Fruit fly (Drosophila melanogaster) whole organism, embryonic: ENCODE measurements around the gene DppIII.

Source experiments
- BtbVII ChIP-seq: fragments of 200-800 bp; sonication (Bioruptor generic); optimal IDR thresholded peaks from 3 replicates; lab custom pipeline; 2017; ENCODE audit warnings: missing biosample characterization, mild to moderate bottlenecking, missing genetic modification characterization
- CG1024 ChIP-seq: fragments of 200-800 bp; sonication (Bioruptor generic); IDR thresholded peaks from 2 replicates; pipeline ENCODE4 v1.3.6; 2022; ENCODE audit warnings: missing biosample characterization, missing genetic modification characterization
- CG10462 ChIP-seq: fragments of 200-800 bp; sonication (Bioruptor generic); optimal IDR thresholded peaks from 2 replicates; lab custom pipeline; 2016; ENCODE audit warnings: missing biosample characterization, missing genetic modification characterization
- CG10959 ChIP-seq: fragments of 200-800 bp; sonication (Bioruptor generic); IDR thresholded peaks from 2 replicates; pipeline ENCODE4 v1.3.6; 2022; ENCODE audit warnings: missing biosample characterization, missing genetic modification characterization
- CG1233 ChIP-seq: fragments of 200-800 bp; sonication (Bioruptor generic); optimal IDR thresholded peaks from 4 replicates; lab custom pipeline; 2018; ENCODE audit warnings: missing biosample characterization, mild to moderate bottlenecking, missing genetic modification characterization
- CG12391 ChIP-seq: fragments of 200-800 bp; sonication (Bioruptor generic); optimal IDR thresholded peaks from 3 replicates; lab custom pipeline; 2018; ENCODE audit warnings: missing biosample characterization, mild to moderate bottlenecking, missing genetic modification characterization, moderate library complexity
- CG13287 ChIP-seq: fragments of 200-800 bp; sonication (Bioruptor generic); IDR thresholded peaks from 2 replicates; pipeline ENCODE4 v1.3.6; 2022; ENCODE audit warnings: missing biosample characterization, missing genetic modification characterization; ENCODE audit not compliant: partially characterized antibody
- CG13424 ChIP-seq: fragments of 200-800 bp; sonication (Bioruptor generic); optimal IDR thresholded peaks from 2 replicates; lab custom pipeline; 2019; ENCODE audit warnings: missing biosample characterization, mild to moderate bottlenecking, missing genetic modification characterization, moderate library complexity
- CG14667 ChIP-seq: fragments of 200-800 bp; sonication (Bioruptor generic); IDR thresholded peaks from 2 replicates; pipeline ENCODE4 v1.3.6; 2022; ENCODE audit warnings: missing biosample characterization, missing genetic modification characterization
- CG15269 ChIP-seq: fragments of 200-800 bp; sonication (Bioruptor generic); optimal IDR thresholded peaks from 2 replicates; lab custom pipeline; 2018; ENCODE audit warnings: missing biosample characterization, mild to moderate bottlenecking, missing genetic modification characterization, moderate library complexity
- CG17612 ChIP-seq: fragments of 200-800 bp; sonication (Bioruptor generic); IDR thresholded peaks from 2 replicates; pipeline ENCODE4 v1.3.6; 2022; ENCODE audit warnings: missing biosample characterization, missing genetic modification characterization
- CG18476 ChIP-seq: fragments of 200-800 bp; sonication (Bioruptor generic); optimal IDR thresholded peaks from 2 replicates; lab custom pipeline; 2016; ENCODE audit warnings: missing biosample characterization, mild to moderate bottlenecking, missing genetic modification characterization
- CG2120 ChIP-seq: fragments of 200-800 bp; sonication (Bioruptor generic); optimal IDR thresholded peaks from 3 replicates; lab custom pipeline; 2016; ENCODE audit warnings: missing biosample characterization, missing genetic modification characterization
- CG2129 ChIP-seq: fragments of 200-800 bp; sonication (Bioruptor generic); IDR thresholded peaks from 2 replicates; pipeline ENCODE4 v1.3.6; 2022; ENCODE audit warnings: missing biosample characterization, missing genetic modification characterization; ENCODE audit not compliant: partially characterized antibody
- CG32767 ChIP-seq: fragments of 200-800 bp; sonication (Bioruptor generic); IDR thresholded peaks from 2 replicates; pipeline ENCODE4 v1.3.6; 2022; ENCODE audit warnings: missing biosample characterization, missing genetic modification characterization
- CG3726 ChIP-seq: fragments of 200-800 bp; sonication (Bioruptor generic); IDR thresholded peaks from 3 replicates; pipeline ENCODE4, ENCODE4 v1.3.6; 2022; ENCODE audit warnings: missing biosample characterization, missing genetic modification characterization
- CG4424 ChIP-seq: fragments of 200-800 bp; sonication (Bioruptor generic); optimal IDR thresholded peaks from 3 replicates; lab custom pipeline; 2016; ENCODE audit warnings: missing biosample characterization, missing genetic modification characterization
- CG4617 ChIP-seq: fragments of 200-800 bp; sonication (Bioruptor generic); optimal IDR thresholded peaks from 3 replicates; lab custom pipeline; 2016; ENCODE audit warnings: missing biosample characterization, missing genetic modification characterization, borderline replicate concordance
- CG6683 ChIP-seq: fragments of 200-800 bp; sonication (Bioruptor generic); optimal IDR thresholded peaks from 2 replicates; lab custom pipeline; 2017; ENCODE audit warnings: missing biosample characterization, mild to moderate bottlenecking, missing genetic modification characterization, missing genetic modification reagents
- CG7839 ChIP-seq: fragments of 200-800 bp; sonication (Bioruptor generic); optimal IDR thresholded peaks from 3 replicates; lab custom pipeline; 2018; ENCODE audit warnings: missing biosample characterization, mild to moderate bottlenecking, missing genetic modification characterization, moderate library complexity
- CG8924 ChIP-seq: fragments of 200-800 bp; optimal IDR thresholded peaks from 3 replicates; lab custom pipeline; 2019; ENCODE audit warnings: missing biosample characterization, mild to moderate bottlenecking, missing genetic modification characterization, moderate library complexity
- CG8944 ChIP-seq: fragments of 200-800 bp; sonication (Bioruptor generic); optimal IDR thresholded peaks from 3 replicates; lab custom pipeline; 2016; ENCODE audit warnings: missing biosample characterization, missing genetic modification characterization
- CG9817 ChIP-seq: fragments of 200-800 bp; sonication (Bioruptor generic); optimal IDR thresholded peaks from 2 replicates; lab custom pipeline; 2018; ENCODE audit warnings: missing biosample characterization, mild to moderate bottlenecking, missing genetic modification characterization, moderate library complexity
- CG9876 ChIP-seq: fragments of 200-800 bp; sonication (Bioruptor generic); optimal IDR thresholded peaks from 2 replicates; lab custom pipeline; 2016; ENCODE audit warnings: missing biosample characterization, missing genetic modification characterization
- Dip2 ChIP-seq: fragments of 200-800 bp; sonication (Bioruptor generic); IDR thresholded peaks from 2 replicates; pipeline ENCODE4 v1.3.6; 2022; ENCODE audit warnings: missing biosample characterization, missing genetic modification characterization
- Ets65A ChIP-seq: fragments of 200-800 bp; sonication (Bioruptor generic); peaks from one replicate; lab custom pipeline; 2016; ENCODE audit warnings: missing biosample characterization, missing genetic modification characterization
- HLH54F ChIP-seq: fragments of 200-800 bp; sonication (Bioruptor generic); optimal IDR thresholded peaks from 3 replicates; lab custom pipeline; 2016; ENCODE audit warnings: missing biosample characterization, missing genetic modification characterization
- Med ChIP-seq: fragments of 200-800 bp; sonication (Bioruptor generic); peaks from one replicate; lab custom pipeline; 2016; ENCODE audit warnings: missing biosample characterization, missing genetic modification characterization, mild to moderate bottlenecking, inconsistent platforms, moderate library complexity
- Mes4 ChIP-seq: fragments of 200-800 bp; sonication (Bioruptor generic); optimal IDR thresholded peaks from 2 replicates; lab custom pipeline; 2016; ENCODE audit warnings: missing biosample characterization, missing genetic modification characterization
- NC2β ChIP-seq: fragments of 200-800 bp; sonication (Bioruptor generic); optimal IDR thresholded peaks from 2 replicates; lab custom pipeline; 2016; ENCODE audit warnings: missing biosample characterization, missing genetic modification characterization
- Neu2 ChIP-seq: fragments of 200-800 bp; sonication (Bioruptor generic); optimal IDR thresholded peaks from 3 replicates; lab custom pipeline; 2016; ENCODE audit warnings: missing biosample characterization, missing genetic modification characterization, borderline replicate concordance
- NfI ChIP-seq: fragments of 200-800 bp; sonication (Bioruptor generic); optimal IDR thresholded peaks from 3 replicates; lab custom pipeline; 2018; ENCODE audit warnings: missing biosample characterization, mild to moderate bottlenecking, missing genetic modification characterization, moderate library complexity
- bbx ChIP-seq: fragments of 200-800 bp; sonication (Bioruptor generic); IDR thresholded peaks from 2 replicates; pipeline ENCODE4 v1.3.6; 2022; ENCODE audit warnings: missing biosample characterization, missing genetic modification characterization; ENCODE audit not compliant: partially characterized antibody
- dmrt11E ChIP-seq: fragments of 200-800 bp; sonication (Bioruptor generic); optimal IDR thresholded peaks from 3 replicates; lab custom pipeline; 2018; ENCODE audit warnings: missing biosample characterization, mild to moderate bottlenecking, missing genetic modification characterization, moderate library complexity
- eve ChIP-seq, 2 experiments: fragments of >200 bp; optimal IDR thresholded peaks; 2 replicates each; lab custom pipeline; 2017; ENCODE audit warnings: missing biosample characterization in 2 of 2, missing genetic modification characterization in 2 of 2
- inv ChIP-seq: fragments of 200-800 bp; sonication (Bioruptor generic); IDR thresholded peaks from 2 replicates; pipeline ENCODE4 v1.3.6; 2022; ENCODE audit warnings: missing biosample characterization, missing genetic modification characterization; ENCODE audit not compliant: partially characterized antibody
- nau ChIP-seq: fragments of 200-800 bp; sonication (Bioruptor generic); optimal IDR thresholded peaks from 3 replicates; lab custom pipeline; 2017; ENCODE audit warnings: missing biosample characterization, mild to moderate bottlenecking, missing genetic modification characterization, missing genetic modification reagents
- nerfin-2 ChIP-seq: fragments of 200-800 bp; sonication (Bioruptor generic); IDR thresholded peaks from 2 replicates; pipeline ENCODE4 v1.3.6; 2022; ENCODE audit warnings: missing biosample characterization, missing genetic modification characterization; ENCODE audit not compliant: partially characterized antibody
- pan ChIP-seq, 4 experiments: fragments of >200 bp in 3 of 4; fragments of 200-800 bp in 1 of 4; sonication (Bioruptor generic) in 1 of 4; optimal IDR thresholded peaks in 3 of 4; IDR thresholded peaks in 1 of 4; 2 replicates each; pipeline versions ENCODE4 v1.3.6 to Lab custom; 2017 to 2022; ENCODE audit warnings: missing biosample characterization in 2 of 4, missing genetic modification characterization in 2 of 4, mixed read lengths in 1 of 4
- psq ChIP-seq: fragments of 200-800 bp; sonication (Bioruptor generic); optimal IDR thresholded peaks from 2 replicates; lab custom pipeline; 2017; ENCODE audit warnings: missing biosample characterization, missing genetic modification characterization
- pum ChIP-seq: fragments of 200-800 bp; sonication (Bioruptor generic); optimal IDR thresholded peaks from 2 replicates; lab custom pipeline; 2016; ENCODE audit warnings: missing biosample characterization, missing genetic modification characterization
- row ChIP-seq: fragments of 200-800 bp; sonication (Bioruptor generic); IDR thresholded peaks from 3 replicates; pipeline ENCODE4 v1.3.6; 2022; ENCODE audit warnings: missing biosample characterization, missing genetic modification characterization
- slbo ChIP-seq: fragments of 200-800 bp; sonication (Bioruptor generic); IDR thresholded peaks from 2 replicates; pipeline ENCODE4 v1.3.6; 2022; ENCODE audit warnings: missing biosample characterization, missing genetic modification characterization
- sob ChIP-seq: fragments of 200-800 bp; sonication (Bioruptor generic); IDR thresholded peaks from 2 replicates; pipeline ENCODE4 v1.3.6; 2022; ENCODE audit warnings: missing biosample characterization, missing genetic modification characterization
- ssp ChIP-seq: fragments of 200-800 bp; sonication (Bioruptor generic); IDR thresholded peaks from 2 replicates; pipeline ENCODE4 v1.3.6; 2022; ENCODE audit warnings: missing biosample characterization, missing genetic modification characterization
- vfl ChIP-seq: fragments of 200-800 bp; sonication (Bioruptor generic); optimal IDR thresholded peaks from 2 replicates; lab custom pipeline; 2016; ENCODE audit warnings: missing biosample characterization, missing genetic modification characterization
- wdn ChIP-seq: fragments of 200-800 bp; sonication (Bioruptor generic); IDR thresholded peaks from 2 replicates; pipeline ENCODE4 v1.3.6; 2022; ENCODE audit warnings: missing biosample characterization, missing genetic modification characterization
- zen2 ChIP-seq: fragments of 200-800 bp; sonication (Bioruptor generic); IDR thresholded peaks from 3 replicates; pipeline ENCODE4 v1.3.6; 2022; ENCODE audit warnings: missing biosample characterization, missing genetic modification characterization; ENCODE audit not compliant: partially characterized antibody
- zfh2 ChIP-seq: fragments of 200-800 bp; sonication (Bioruptor generic); optimal IDR thresholded peaks from 2 replicates; lab custom pipeline; 2016; ENCODE audit warnings: missing biosample characterization, missing genetic modification characterization

Gene DppIII

DNA sequence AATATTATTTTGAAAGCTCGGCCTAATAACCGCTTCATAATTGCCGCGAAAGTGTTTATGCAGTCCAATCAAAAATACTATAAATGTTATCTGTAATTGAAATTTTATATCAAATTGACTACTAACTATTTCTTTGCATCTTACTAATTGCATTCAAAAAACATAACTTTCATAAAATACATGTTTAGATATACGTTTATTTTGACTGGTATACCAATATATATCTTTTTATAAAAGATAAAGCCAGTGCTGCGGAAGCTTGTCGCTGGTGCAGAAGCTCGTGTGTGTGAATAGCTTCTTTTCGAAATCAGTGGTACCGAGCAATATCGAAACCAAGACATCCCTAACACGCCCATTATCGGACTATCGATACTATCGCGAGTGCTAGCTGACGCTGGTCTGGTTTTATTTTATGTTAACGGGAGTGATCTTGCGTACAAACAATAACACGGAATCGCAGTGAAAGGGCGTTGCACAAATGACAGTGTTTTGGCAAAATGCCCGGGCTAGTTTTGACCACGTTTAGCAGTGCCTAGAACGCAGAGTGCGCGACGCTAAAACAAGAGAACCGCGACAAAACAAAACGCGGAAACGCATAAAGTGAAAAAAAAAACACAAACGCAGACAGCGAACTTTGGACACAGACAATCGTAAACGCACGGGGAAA is 5.4 kb downstream of the DppIII start, which contains the start of gene Atg13 (continued):
- TF ChIP-seq CG6683 (GFP tag; lab: Kevin White, UChicago) (no peak), Dip2 (GFP tag; lab: Robert Waterston, UW) (no peak), CG13287 (GFP tag; lab: Robert Waterston, UW) (peak; percentile 72), Ets65A (peak; percentile 84), zen2 (no peak), CG18476 (no peak), CG8924 (tag; lab: Kevin White, UChicago) (peak; percentile 54), BtbVII (GFP tag; lab: Kevin White, UChicago) (no peak), row (GFP tag; lab: Robert Waterston, UW) (peak; percentile 82), CG32767 (no peak), pan (optimal IDR thresholded peaks at IDR 0.05; lab: Kevin White, UChicago) (no peak), pan (GFP tag; optimal IDR thresholded peaks at IDR 0.05 in 1 of 2, IDR thresholded peaks at IDR 0.05 in 1 of 2) (no peak), CG9876 (GFP tag; lab: Kevin White, UChicago) (no peak), CG9817 (tag; lab: Kevin White, UChicago) (peak; percentile 49), HLH54F (GFP tag; lab: Kevin White, UChicago) (peak; percentile 15), psq (GFP tag; lab: Kevin White, UChicago) (no peak), ssp (GFP tag; lab: Robert Waterston, UW) (peak; percentile 94), sob (no peak), pum (GFP tag; lab: Kevin White, UChicago) (no peak), CG15269 (tag; lab: Kevin White, UChicago) (no peak), NfI (GFP tag; lab: Kevin White, UChicago) (peak; percentile 7), Med (GFP tag; lab: Kevin White, UChicago) (peak; percentile 75), Neu2 (GFP tag; lab: Kevin White, UChicago) (no peak), slbo (GFP tag; lab: Robert Waterston, UW) (peak; percentile 35; the same call in 1 of the 2 replicates), CG4424 (peak; percentile 23), CG1024 (peak; percentile 55; the same call in 1 of the 2 replicates), CG2129 (GFP tag; lab: Robert Waterston, UW) (peak; percentile 48), vfl (GFP tag; lab: Kevin White, UChicago) (no peak), nerfin-2 (GFP tag; lab: Robert Waterston, UW) (peak; percentile 58), zfh2 (GFP tag; lab: Kevin White, UChicago) (peak; percentile 5), inv (GFP tag; lab: Robert Waterston, UW) (peak; percentile 70), CG13424 (tag; lab: Kevin White, UChicago) (peak; percentile 19), CG17612 (GFP tag; lab: Robert Waterston, UW) (no peak), CG14667 (GFP tag; lab: Robert Waterston, UW) (no peak), wdn (GFP tag; lab: Robert Waterston, UW) (no peak), NC2β (GFP tag; lab: Kevin White, UChicago) (no peak), CG10959 (GFP tag; lab: Robert Waterston, UW) (no peak), bbx (GFP tag; lab: Robert Waterston, UW) (peak; percentile 89), CG10462 (no peak), eve (GFP tag; optimal IDR thresholded peaks at IDR 0.05; lab: Kevin White, UChicago) (no peak), nau (GFP tag; lab: Kevin White, UChicago) (no peak), CG2120 (GFP tag; lab: Kevin White, UChicago) (peak; percentile 46), dmrt11E (tag; lab: Kevin White, UChicago) (peak; percentile 23), CG7839 (no peak), CG1233 (GFP tag; lab: Kevin White, UChicago) (peak; percentile 10), CG8944 (GFP tag; lab: Kevin White, UChicago) (no peak), Mes4 (GFP tag; lab: Kevin White, UChicago) (no peak), CG12391 (tag; lab: Kevin White, UChicago) (peak; percentile 52), CG4617 (GFP tag; lab: Kevin White, UChicago) (peak; percentile 51), CG3726 (GFP tag; lab: Robert Waterston, UW) (no peak)
